Worm (Caenorhabditis elegans): ENCODE results near the gene sds-22.

Gene sds-22

ce11 chrII:7863480-7864125 is 5.4 kb downstream of the sds-22 start:
- no peak for TF ChIP-seq snpc-4 (tag; optimal IDR thresholded peaks at IDR 0.05)
- no peak for TF ChIP-seq alr-1 (tag; optimal IDR thresholded peaks at IDR 0.05)
- no peak for TF ChIP-seq egl-27 (tag; optimal IDR thresholded peaks at IDR 0.05)
- TF ChIP-seq mab-5 (tag; optimal IDR thresholded peaks at IDR 0.05), result no peak
- no peak for TF ChIP-seq ceh-82 (tag; optimal IDR thresholded peaks at IDR 0.05)
- TF ChIP-seq sma-3 (GFP tag; optimal IDR thresholded peaks at IDR 0.05), result no peak
- no peak for TF ChIP-seq ZK546.5 (tag; optimal IDR thresholded peaks at IDR 0.05)
- TF ChIP-seq mdl-1 (tag; optimal IDR thresholded peaks at IDR 0.05), result no peak
- no peak for TF ChIP-seq nhr-21 (tag; optimal IDR thresholded peaks at IDR 0.05)
- TF ChIP-seq peb-1 (tag; optimal IDR thresholded peaks at IDR 0.05), result no peak
- no peak for TF ChIP-seq sem-4 (tag; optimal IDR thresholded peaks at IDR 0.05)
- no peak for TF ChIP-seq nhr-6 (tag; optimal IDR thresholded peaks at IDR 0.05)

- TF ChIP-seq egl-27 (tag; optimal IDR thresholded peaks at IDR 0.05), result no peak
- no peak for TF ChIP-seq nhr-77 (tag; optimal IDR thresholded peaks at IDR 0.05)
- peak; percentile 59 for TF ChIP-seq nhr-129 (tag; optimal IDR thresholded peaks at IDR 0.05)
- no peak for TF ChIP-seq blmp-1 (tag; optimal IDR thresholded peaks at IDR 0.05; ENCODE audit: insufficient read depth)
- no peak for TF ChIP-seq sma-3 (GFP tag; optimal IDR thresholded peaks at IDR 0.05)
- no peak for TF ChIP-seq unc-62 (GFP tag; optimal IDR thresholded peaks at IDR 0.05)
- TF ChIP-seq lin-11 (tag; optimal IDR thresholded peaks at IDR 0.05), result no peak
- no peak for TF ChIP-seq nhr-12 (tag; optimal IDR thresholded peaks at IDR 0.05)
- TF ChIP-seq R02D3.7 (tag; optimal IDR thresholded peaks at IDR 0.05), result no peak
- TF ChIP-seq nhr-237 (tag; optimal IDR thresholded peaks at IDR 0.05), result no peak
- TF ChIP-seq ztf-4 (tag; optimal IDR thresholded peaks at IDR 0.05), result no peak
- TF ChIP-seq F13H6.1 (tag; optimal IDR thresholded peaks at IDR 0.05), result no peak
- TF ChIP-seq unc-55 (GFP tag; optimal IDR thresholded peaks at IDR 0.05), result peak; percentile 45
- peak; percentile 50 for TF ChIP-seq gmeb-1 (tag; optimal IDR thresholded peaks at IDR 0.05)
- no peak for TF ChIP-seq ztf-11 (tag; optimal IDR thresholded peaks at IDR 0.05)
- TF ChIP-seq nhr-25 (tag; optimal IDR thresholded peaks at IDR 0.05), result no peak
- no peak for TF ChIP-seq elt-1 (tag; optimal IDR thresholded peaks at IDR 0.05)
- TF ChIP-seq nhr-6 (tag; optimal IDR thresholded peaks at IDR 0.05), result no peak
- no peak for TF ChIP-seq nhr-11 (tag; optimal IDR thresholded peaks at IDR 0.05)
- no peak for TF ChIP-seq sma-9 (GFP tag; optimal IDR thresholded peaks at IDR 0.05)
- TF ChIP-seq sma-9 (tag; optimal IDR thresholded peaks at IDR 0.05), result no peak
- TF ChIP-seq lin-39 (tag; optimal IDR thresholded peaks at IDR 0.05), result no peak
- TF ChIP-seq fos-1 (tag; optimal IDR thresholded peaks at IDR 0.05), result peak; percentile 5
- no peak for TF ChIP-seq alr-1 (tag; optimal IDR thresholded peaks at IDR 0.05)
- no peak for TF ChIP-seq nhr-10 (tag; optimal IDR thresholded peaks at IDR 0.05)
- no peak for TF ChIP-seq peb-1 (tag; optimal IDR thresholded peaks at IDR 0.05)
- no peak for TF ChIP-seq ceh-16 (tag; optimal IDR thresholded peaks at IDR 0.05)
- TF ChIP-seq sem-4 (tag; optimal IDR thresholded peaks at IDR 0.05), result no peak
- no peak for TF ChIP-seq dmd-4 (tag; optimal IDR thresholded peaks at IDR 0.05)
- TF ChIP-seq ceh-82 (tag; optimal IDR thresholded peaks at IDR 0.05), result no peak
- no peak for TF ChIP-seq nhr-21 (tag; optimal IDR thresholded peaks at IDR 0.05)
- no peak for TF ChIP-seq mab-5 (tag; optimal IDR thresholded peaks at IDR 0.05)
- TF ChIP-seq aly-2 (tag; optimal IDR thresholded peaks at IDR 0.05), result no peak
- TF ChIP-seq lsy-2 (tag; optimal IDR thresholded peaks at IDR 0.05), result peak in 1 of 2 experiments; percentile 84
- no peak for TF ChIP-seq unc-39 (tag; optimal IDR thresholded peaks at IDR 0.05)
- no peak for TF ChIP-seq snpc-4 (tag; optimal IDR thresholded peaks at IDR 0.05)
- no peak for TF ChIP-seq ztf-1 (GFP tag; conservative IDR thresholded peaks at IDR 0.05)
- no peak for TF ChIP-seq mdl-1 (tag; optimal IDR thresholded peaks at IDR 0.05)
- no peak for TF ChIP-seq ZK546.5 (tag; optimal IDR thresholded peaks at IDR 0.05)
- TF ChIP-seq crh-2 (tag; optimal IDR thresholded peaks at IDR 0.05), result peak; percentile 90
- no peak for TF ChIP-seq lin-13 (GFP tag; optimal IDR thresholded peaks at IDR 0.05)
- no peak for TF ChIP-seq nhr-23 (tag; optimal IDR thresholded peaks at IDR 0.05)
- TF ChIP-seq Y55F3AM.14 (GFP tag; optimal IDR thresholded peaks at IDR 0.05), result no peak
- no peak for TF ChIP-seq elt-3 (tag; optimal IDR thresholded peaks at IDR 0.05)
- TF ChIP-seq C34F6.9 (tag; optimal IDR thresholded peaks at IDR 0.05), result peak; percentile 55
- no peak for TF ChIP-seq skn-1 (tag; optimal IDR thresholded peaks at IDR 0.05)
- TF ChIP-seq zag-1 (tag; optimal IDR thresholded peaks at IDR 0.05), result no peak
- no peak for TF ChIP-seq ama-1 (optimal IDR thresholded peaks at IDR 0.05)
- TF ChIP-seq mbf-1 (tag; optimal IDR thresholded peaks at IDR 0.05), result no peak
Observed at ce11 chrII:7864207-7864606, 6.0 kb downstream of the sds-22 start, which contains the start of gene ostb-1. TSS of gene ostb-1 (plus strand) at chrII:7864507.

All from whole organism, L2 larva.